Fruit fly (Drosophila melanogaster): ENCODE results near the gene smp-30.

smp-30 gene

dm6 chr3R:14749077-14749798, 1.8 kb downstream of the smp-30 start (continued):
- TF ChIP-seq bcd (GFP tag; optimal IDR thresholded peaks at IDR 0.05), result peak; percentile 54
- TF ChIP-seq ato (GFP tag; IDR thresholded peaks at IDR 0.05; ENCODE audit: partially characterized antibody), result peak; percentile 67; the same call in 1 of the 2 replicates
- TF ChIP-seq CG9437 (GFP tag; optimal IDR thresholded peaks at IDR 0.05), result peak; percentile 15
- peak; percentile 63 for TF ChIP-seq Nf-YB (GFP tag; optimal IDR thresholded peaks at IDR 0.05)
- peak; percentile 45; the same call in 1 of the 2 replicates for TF ChIP-seq HLH3B (GFP tag; IDR thresholded peaks at IDR 0.05)
- peak; percentile 9 for TF ChIP-seq disco-r (GFP tag; optimal IDR thresholded peaks at IDR 0.05)
- peak; percentile 67 for TF ChIP-seq ash1 (GFP tag; optimal IDR thresholded peaks at IDR 0.05)
- TF ChIP-seq CG14965 (GFP tag; optimal IDR thresholded peaks at IDR 0.05; ENCODE audit: borderline replicate concordance), result peak; percentile 23
- no peak; the same call in 1 of the 2 replicates for TF ChIP-seq hbn (GFP tag; IDR thresholded peaks at IDR 0.05; ENCODE audit: partially characterized antibody)
- peak; percentile 70 for TF ChIP-seq CG15269 (tag; optimal IDR thresholded peaks at IDR 0.05)
- TF ChIP-seq ssp (GFP tag; IDR thresholded peaks at IDR 0.05), result no peak
- peak; percentile 22; the same call in 1 of the 3 replicates for TF ChIP-seq HLH4C (GFP tag; IDR thresholded peaks at IDR 0.05; ENCODE audit: partially characterized antibody)
- TF ChIP-seq CG7839 (tag; optimal IDR thresholded peaks at IDR 0.05), result peak; percentile 66
- TF ChIP-seq dimm (GFP tag; IDR thresholded peaks at IDR 0.05), result no peak
- TF ChIP-seq Dfd (GFP tag; optimal IDR thresholded peaks at IDR 0.05), result no peak
- no peak for TF ChIP-seq jing (GFP tag; optimal IDR thresholded peaks at IDR 0.05)
- TF ChIP-seq CG18599 (GFP tag; optimal IDR thresholded peaks at IDR 0.05), result peak; percentile 87
- TF ChIP-seq Gsc (GFP tag; IDR thresholded peaks at IDR 0.05), result no peak
- no peak for TF ChIP-seq C15 (GFP tag; IDR thresholded peaks at IDR 0.05)
- peak; percentile 64 for TF ChIP-seq CG12236 (GFP tag; optimal IDR thresholded peaks at IDR 0.05)
- no peak for TF ChIP-seq Hmx (GFP tag; optimal IDR thresholded peaks at IDR 0.05)
- TF ChIP-seq dpn (GFP tag; optimal IDR thresholded peaks at IDR 0.05), result peak; percentile 33 to 47
- peak; percentile 48 for TF ChIP-seq Sox102F (GFP tag; optimal IDR thresholded peaks at IDR 0.05)
- peak; percentile 69 for TF ChIP-seq CG8359 (GFP tag; optimal IDR thresholded peaks at IDR 0.05; ENCODE audit: borderline replicate concordance)
- TF ChIP-seq unpg (GFP tag; optimal IDR thresholded peaks at IDR 0.05), result peak; percentile 75
- peak; percentile 56 for TF ChIP-seq Xbp1 (GFP tag; optimal IDR thresholded peaks at IDR 0.05)
- TF ChIP-seq Rx (GFP tag; IDR thresholded peaks at IDR 0.05), result no peak
- no peak for TF ChIP-seq croc (GFP tag; conservative IDR thresholded peaks at IDR 0.05)
- TF ChIP-seq CG8281 (tag; optimal IDR thresholded peaks at IDR 0.05), result peak; percentile 68
- no peak for TF ChIP-seq CG10959 (GFP tag; IDR thresholded peaks at IDR 0.05)
- TF ChIP-seq CG13894 (tag; optimal IDR thresholded peaks at IDR 0.05), result peak; percentile 73
- peak; percentile 40 for TF ChIP-seq shn (GFP tag; optimal IDR thresholded peaks at IDR 0.05)
- TF ChIP-seq ATbp (GFP tag; optimal IDR thresholded peaks at IDR 0.05), result peak; percentile 91
- peak; percentile 95 for TF ChIP-seq Med (GFP tag)
- TF ChIP-seq CG11093 (GFP tag; IDR thresholded peaks at IDR 0.05), result no peak
- TF ChIP-seq CG18262 (tag; optimal IDR thresholded peaks at IDR 0.05), result peak; percentile 65
- peak; percentile 86 for TF ChIP-seq CG1233 (GFP tag; optimal IDR thresholded peaks at IDR 0.05)
- no peak for TF ChIP-seq ems (GFP tag; optimal IDR thresholded peaks at IDR 0.05)
- peak; percentile 31 for TF ChIP-seq CG1792 (GFP tag; optimal IDR thresholded peaks at IDR 0.05)
- TF ChIP-seq CG12659 (GFP tag; optimal IDR thresholded peaks at IDR 0.05), result peak; percentile 80
- peak; percentile 49 for TF ChIP-seq CG2120 (GFP tag; optimal IDR thresholded peaks at IDR 0.05)
- TF ChIP-seq pfk (GFP tag; optimal IDR thresholded peaks at IDR 0.05), result peak; percentile 68
- no peak for TF ChIP-seq hb (GFP tag; IDR thresholded peaks at IDR 0.05; ENCODE audit: partially characterized antibody)
- no peak for TF ChIP-seq ham (GFP tag; IDR thresholded peaks at IDR 0.05)
- peak; percentile 66 for TF ChIP-seq sd (tag; optimal IDR thresholded peaks at IDR 0.05)
- TF ChIP-seq CG3407 (GFP tag; optimal IDR thresholded peaks at IDR 0.05), result peak; percentile 71
- peak; percentile 53; the same call in 1 of the 2 replicates for TF ChIP-seq sim (GFP tag; IDR thresholded peaks at IDR 0.05)
- TF ChIP-seq fd96Cb (tag; optimal IDR thresholded peaks at IDR 0.05), result peak; percentile 14

Measured in whole organism, embryonic.